Fruit fly (Drosophila melanogaster): ENCODE results near the gene CG32379.

Gene CG32379

dm6 chr3L:7381359-7381976 lies 14.7 kb upstream of the CG32379 start, which contains the start of the genes SMSr and smid (continued):
- no peak for TF ChIP-seq tai (GFP tag; optimal IDR thresholded peaks at IDR 0.05)
- no peak for TF ChIP-seq Abd-B (GFP tag; optimal IDR thresholded peaks at IDR 0.05)
- TF ChIP-seq CG32264 (GFP tag; optimal IDR thresholded peaks at IDR 0.05): no peak

dm6 chr3L:7387814-7388213 lies 8.3 kb upstream of the CG32379 start, which contains the start of gene CG8564:
TSS of gene CG8564 (minus strand) at chr3L:7387914.
- TF ChIP-seq Dfd (GFP tag; optimal IDR thresholded peaks at IDR 0.05): no peak
- no peak for TF ChIP-seq br (GFP tag; optimal IDR thresholded peaks at IDR 0.05)
- no peak for TF ChIP-seq CG9705 (GFP tag; optimal IDR thresholded peaks at IDR 0.05)
- TF ChIP-seq jim (GFP tag; optimal IDR thresholded peaks at IDR 0.05): no peak

DNA sequence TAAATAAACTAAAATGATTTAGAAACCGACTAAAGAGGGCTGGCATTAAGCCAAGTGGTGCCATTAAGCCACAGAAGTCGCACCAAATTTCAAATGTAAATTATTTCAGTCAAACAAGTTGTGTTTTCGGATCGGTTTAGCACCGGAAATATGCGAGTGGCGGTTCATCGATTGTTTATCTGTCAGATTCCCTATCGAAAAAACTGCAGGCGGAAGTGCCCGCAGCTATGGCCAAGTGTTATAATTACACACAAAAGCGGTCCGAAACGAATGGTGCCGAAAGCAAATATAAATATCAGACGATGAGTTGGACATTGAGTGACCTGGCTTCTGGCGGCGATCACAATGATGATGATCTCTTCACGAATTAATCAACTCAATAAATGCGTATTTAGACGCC lies 6.2 kb upstream of the CG32379 start:
- no peak for TF ChIP-seq Sp1 (GFP tag; optimal IDR thresholded peaks at IDR 0.05)
- no peak for TF ChIP-seq tai (GFP tag; optimal IDR thresholded peaks at IDR 0.05)
- TF ChIP-seq fru (GFP tag; optimal IDR thresholded peaks at IDR 0.05): no peak
- TF ChIP-seq foxo (GFP tag; optimal IDR thresholded peaks at IDR 0.05): no peak
- TF ChIP-seq jim (GFP tag; optimal IDR thresholded peaks at IDR 0.05): no peak
- no peak for TF ChIP-seq woc (GFP tag; optimal IDR thresholded peaks at IDR 0.05)
- no peak for TF ChIP-seq CrebA (GFP tag; optimal IDR thresholded peaks at IDR 0.05; ENCODE audit: borderline replicate concordance)

- no peak for TF ChIP-seq Hnf4 (GFP tag; optimal IDR thresholded peaks at IDR 0.05)
- no peak for TF ChIP-seq sage (GFP tag; optimal IDR thresholded peaks at IDR 0.05)
- no peak for TF ChIP-seq Vsx2 (GFP tag; optimal IDR thresholded peaks at IDR 0.05; ENCODE audit: partially characterized antibody)
- TF ChIP-seq foxo (GFP tag; optimal IDR thresholded peaks at IDR 0.05): no peak
- no peak for TF ChIP-seq Hr83 (GFP tag; optimal IDR thresholded peaks at IDR 0.05; ENCODE audit: poor library complexity, severe bottlenecking)
- no peak for TF ChIP-seq rgr (GFP tag; optimal IDR thresholded peaks at IDR 0.05)
- TF ChIP-seq dsf (GFP tag; optimal IDR thresholded peaks at IDR 0.05; ENCODE audit: borderline replicate concordance): no peak
- TF ChIP-seq lola (GFP tag; optimal IDR thresholded peaks at IDR 0.05): no peak
- TF ChIP-seq brk (GFP tag; optimal IDR thresholded peaks at IDR 0.05): no peak
- no peak for TF ChIP-seq N (GFP tag; optimal IDR thresholded peaks at IDR 0.05)
- no peak for TF ChIP-seq GATAd (GFP tag; optimal IDR thresholded peaks at IDR 0.05)
- TF ChIP-seq Hr78 (GFP tag; optimal IDR thresholded peaks at IDR 0.05): no peak
- TF ChIP-seq fru (GFP tag; optimal IDR thresholded peaks at IDR 0.05): no peak
- no peak for TF ChIP-seq Rel (GFP tag; optimal IDR thresholded peaks at IDR 0.05)
- no peak for TF ChIP-seq Rel (tag; optimal IDR thresholded peaks at IDR 0.05)
- TF ChIP-seq Dfd (GFP tag; optimal IDR thresholded peaks at IDR 0.05): no peak
These were observed 5.7 kb upstream of the CG32379 start, which contains the start of gene CG8563 for dm6 chr3L:7390442-7390841. TSS of gene CG8563 (plus strand) at chr3L:7390742.

dm6 chr3L:7397979-7398378 lies 1.8 kb downstream of the CG32379 start, which contains the start of gene CG8562:
TSS of gene CG8562 (plus strand) at chr3L:7398285.
- TF ChIP-seq h (GFP tag; optimal IDR thresholded peaks at IDR 0.05): no peak
- no peak for TF ChIP-seq lola (GFP tag; optimal IDR thresholded peaks at IDR 0.05)
- no peak for TF ChIP-seq CrebA (GFP tag; optimal IDR thresholded peaks at IDR 0.05; ENCODE audit: borderline replicate concordance)
- TF ChIP-seq CG32264 (GFP tag; optimal IDR thresholded peaks at IDR 0.05): no peak

- TF ChIP-seq usp (GFP tag; optimal IDR thresholded peaks at IDR 0.05) (no peak), Abd-B (GFP tag; optimal IDR thresholded peaks at IDR 0.05) (no peak), dsf (GFP tag; optimal IDR thresholded peaks at IDR 0.05; ENCODE audit: borderline replicate concordance) (no peak), Dfd (GFP tag; optimal IDR thresholded peaks at IDR 0.05) (no peak), Rel (GFP tag; optimal IDR thresholded peaks at IDR 0.05) (no peak), Rel (tag; optimal IDR thresholded peaks at IDR 0.05) (no peak), psq (GFP tag; optimal IDR thresholded peaks at IDR 0.05) (no peak)
These were observed 3.6 kb downstream of the CG32379 start, which contains the start of gene CG18417 for dm6 chr3L:7399770-7400169. TSS of gene CG18417 (plus strand) at chr3L:7400070.

dm6 chr3L:7401972-7402371 lies 5.8 kb downstream of the CG32379 start:
- no peak for TF ChIP-seq Jra (GFP tag; optimal IDR thresholded peaks at IDR 0.05)
- no peak for TF ChIP-seq Abd-B (GFP tag; optimal IDR thresholded peaks at IDR 0.05)
- TF ChIP-seq jim (GFP tag; optimal IDR thresholded peaks at IDR 0.05): no peak
- no peak for TF ChIP-seq Mio (GFP tag; optimal IDR thresholded peaks at IDR 0.05)
- no peak for TF ChIP-seq h (GFP tag; optimal IDR thresholded peaks at IDR 0.05)
- TF ChIP-seq usp (GFP tag; optimal IDR thresholded peaks at IDR 0.05): no peak
- no peak for TF ChIP-seq woc (GFP tag; optimal IDR thresholded peaks at IDR 0.05)
- no peak for TF ChIP-seq Sp1 (GFP tag; optimal IDR thresholded peaks at IDR 0.05)
- no peak for TF ChIP-seq sage (GFP tag; optimal IDR thresholded peaks at IDR 0.05)
- TF ChIP-seq HLH106 (tag; optimal IDR thresholded peaks at IDR 0.05): no peak
- TF ChIP-seq Dfd (GFP tag; optimal IDR thresholded peaks at IDR 0.05): no peak
- TF ChIP-seq Hr78 (GFP tag; optimal IDR thresholded peaks at IDR 0.05): no peak
- TF ChIP-seq OdsH (GFP tag; optimal IDR thresholded peaks at IDR 0.05): no peak
- TF ChIP-seq Rel (GFP tag; optimal IDR thresholded peaks at IDR 0.05): no peak
- no peak for TF ChIP-seq Rel (tag; optimal IDR thresholded peaks at IDR 0.05)
- TF ChIP-seq dmrt93B (GFP tag; optimal IDR thresholded peaks at IDR 0.05): no peak
- no peak for TF ChIP-seq GATAd (GFP tag; optimal IDR thresholded peaks at IDR 0.05)
- no peak for TF ChIP-seq sv (GFP tag; optimal IDR thresholded peaks at IDR 0.05)
- no peak for TF ChIP-seq rgr (GFP tag; optimal IDR thresholded peaks at IDR 0.05)

All from whole organism, wandering third instar larva.